Worm (Caenorhabditis elegans): ENCODE measurements around the gene F48F7.6.

The F48F7.6 gene

ce11 chrX:13977439-13978118 lies at the start of gene F48F7.6:
Gene F48F7.6 (plus strand): TSS chrX:13977829.
- TF ChIP-seq egl-27 (tag; optimal IDR thresholded peaks at IDR 0.05) (no peak), nhr-237 (tag; optimal IDR thresholded peaks at IDR 0.05) (no peak), ceh-82 (tag; optimal IDR thresholded peaks at IDR 0.05) (no peak), fkh-2 (tag; optimal IDR thresholded peaks at IDR 0.05) (no peak), lin-39 (tag; optimal IDR thresholded peaks at IDR 0.05) (peak; percentile 92), nhr-25 (tag; optimal IDR thresholded peaks at IDR 0.05) (no peak), elt-3 (tag; optimal IDR thresholded peaks at IDR 0.05) (no peak), nfya-1 (tag; optimal IDR thresholded peaks at IDR 0.05; ENCODE audit: insufficient read depth) (peak; percentile 69), nhr-76 (tag; optimal IDR thresholded peaks at IDR 0.05) (no peak), snpc-4 (tag; optimal IDR thresholded peaks at IDR 0.05) (peak; percentile 15), ama-1 (optimal IDR thresholded peaks at IDR 0.05) (no peak), ceh-28 (tag; optimal IDR thresholded peaks at IDR 0.05) (peak; percentile 29), hmg-11 (tag; optimal IDR thresholded peaks at IDR 0.05) (peak; percentile 57), mdl-1 (tag; optimal IDR thresholded peaks at IDR 0.05) (no peak), egl-5 (tag; optimal IDR thresholded peaks at IDR 0.05) (peak; percentile 73), nhr-12 (tag; optimal IDR thresholded peaks at IDR 0.05) (no peak), lin-15B (tag; optimal IDR thresholded peaks at IDR 0.05) (peak; percentile 51), pha-4 (tag; optimal IDR thresholded peaks at IDR 0.05) (peak; percentile 64), tbx-2 (tag; optimal IDR thresholded peaks at IDR 0.05) (peak; percentile 10), elt-2 (tag; optimal IDR thresholded peaks at IDR 0.05) (peak; percentile 17)

ce11 chrX:13928532-13928931 lies 49.1 kb upstream of the F48F7.6 start:
- TF ChIP-seq skn-1 (tag; optimal IDR thresholded peaks at IDR 0.05) (peak; percentile 97), lin-15B (tag; optimal IDR thresholded peaks at IDR 0.05) (no peak), ztf-4 (tag; optimal IDR thresholded peaks at IDR 0.05) (no peak), hmg-11 (tag; optimal IDR thresholded peaks at IDR 0.05) (no peak)

ce11 chrX:13929534-13929933 lies 48.1 kb upstream of the F48F7.6 start, which contains the start of gene meg-1:
Gene meg-1 (minus strand): TSS chrX:13929634.
- TF ChIP-seq tbx-2 (tag; optimal IDR thresholded peaks at IDR 0.05), result no peak
- no peak for TF ChIP-seq nhr-237 (tag; optimal IDR thresholded peaks at IDR 0.05)
- TF ChIP-seq ceh-9 (tag; optimal IDR thresholded peaks at IDR 0.05), result no peak
- no peak for TF ChIP-seq aly-2 (tag; optimal IDR thresholded peaks at IDR 0.05)
- TF ChIP-seq nhr-12 (tag; optimal IDR thresholded peaks at IDR 0.05), result no peak
- no peak for TF ChIP-seq nhr-67 (tag; optimal IDR thresholded peaks at IDR 0.05)
- TF ChIP-seq unc-39 (tag; optimal IDR thresholded peaks at IDR 0.05), result no peak
- TF ChIP-seq nhr-43 (tag; optimal IDR thresholded peaks at IDR 0.05; ENCODE audit: poor library complexity, severe bottlenecking), result no peak
- no peak for TF ChIP-seq ama-1 (optimal IDR thresholded peaks at IDR 0.05)
- TF ChIP-seq unc-62 (GFP tag; optimal IDR thresholded peaks at IDR 0.05), result no peak
- TF ChIP-seq nhr-28 (tag; optimal IDR thresholded peaks at IDR 0.05), result no peak
- no peak for TF ChIP-seq nhr-25 (tag; optimal IDR thresholded peaks at IDR 0.05)
- TF ChIP-seq jun-1 (tag; optimal IDR thresholded peaks at IDR 0.05), result no peak
- no peak for TF ChIP-seq zag-1 (tag; optimal IDR thresholded peaks at IDR 0.05)
- TF ChIP-seq fos-1 (tag; optimal IDR thresholded peaks at IDR 0.05), result no peak
- no peak for TF ChIP-seq ztf-4 (tag; optimal IDR thresholded peaks at IDR 0.05)
- no peak for TF ChIP-seq hmg-11 (tag; optimal IDR thresholded peaks at IDR 0.05)
- TF ChIP-seq ztf-11 (tag; optimal IDR thresholded peaks at IDR 0.05), result no peak

ce11 chrX:13934574-13934973 lies 43.1 kb upstream of the F48F7.6 start, which contains the start of gene elt-3:
Gene elt-3 (plus strand): TSS chrX:13934874.
- TF ChIP-seq lin-15B (tag; optimal IDR thresholded peaks at IDR 0.05) (no peak), sea-2 (GFP tag; optimal IDR thresholded peaks at IDR 0.05) (no peak), ama-1 (optimal IDR thresholded peaks at IDR 0.05) (no peak), lsy-12 (tag; optimal IDR thresholded peaks at IDR 0.05) (no peak), nhr-12 (tag; optimal IDR thresholded peaks at IDR 0.05) (no peak), ceh-82 (tag; optimal IDR thresholded peaks at IDR 0.05) (no peak)

ce11 chrX:13936719-13937118 lies 40.9 kb upstream of the F48F7.6 start:
- TF ChIP-seq nhr-43 (tag; optimal IDR thresholded peaks at IDR 0.05; ENCODE audit: poor library complexity, severe bottlenecking) (peak; percentile 34), ZK546.5 (tag; optimal IDR thresholded peaks at IDR 0.05) (no peak), elt-3 (tag; optimal IDR thresholded peaks at IDR 0.05) (peak in 2 of 3 experiments; percentile 12 to 59), nhr-25 (tag; optimal IDR thresholded peaks at IDR 0.05) (peak; percentile 30), lsy-12 (tag; optimal IDR thresholded peaks at IDR 0.05) (peak; percentile 21), nhr-23 (tag; optimal IDR thresholded peaks at IDR 0.05) (peak; percentile 26), lin-39 (tag; optimal IDR thresholded peaks at IDR 0.05) (no peak)

Measured in whole organism, L3 larva.